Fruit fly (Drosophila melanogaster): ENCODE data around the gene CG3156.

The CG3156 gene

dm6 chrX:499589-500041, 11.9 kb downstream of the CG3156 start (continued):
- TF ChIP-seq rib (GFP tag; IDR thresholded peaks at IDR 0.05), result peak; percentile 77; the same call in 1 of the 2 replicates
- no peak for TF ChIP-seq crol (GFP tag; IDR thresholded peaks at IDR 0.05)
- no peak for TF ChIP-seq HLHmδ (GFP tag; optimal IDR thresholded peaks at IDR 0.05)
- peak; percentile 68 for TF ChIP-seq CG14441 (GFP tag; IDR thresholded peaks at IDR 0.05)
- TF ChIP-seq Dad (GFP tag; optimal IDR thresholded peaks at IDR 0.05), result peak; percentile 66
- TF ChIP-seq zfh1 (GFP tag; IDR thresholded peaks at IDR 0.05), result peak; percentile 53; the same call in 2 of the 3 replicates
- TF ChIP-seq Ptx1 (GFP tag; IDR thresholded peaks at IDR 0.05), result peak; percentile 72
- peak; percentile 74; the same call in 1 of the 2 replicates for TF ChIP-seq Drgx (GFP tag; IDR thresholded peaks at IDR 0.05)
- TF ChIP-seq Camta (GFP tag; optimal IDR thresholded peaks at IDR 0.05), result peak; percentile 68
- TF ChIP-seq CG15269 (tag; optimal IDR thresholded peaks at IDR 0.05), result peak; percentile 86
- peak; percentile 70 for TF ChIP-seq Mes4 (GFP tag; optimal IDR thresholded peaks at IDR 0.05)
- no peak for TF ChIP-seq h (optimal IDR thresholded peaks at IDR 0.05)
- TF ChIP-seq cwo (GFP tag; optimal IDR thresholded peaks at IDR 0.05), result peak; percentile 88
- peak; percentile 65 for TF ChIP-seq dm (GFP tag; optimal IDR thresholded peaks at IDR 0.05)
- TF ChIP-seq pzg (GFP tag; optimal IDR thresholded peaks at IDR 0.05), result peak; percentile 2
- peak; percentile 71 for TF ChIP-seq CG1603 (tag; optimal IDR thresholded peaks at IDR 0.05)
- peak; percentile 64 for TF ChIP-seq CG33213 (GFP tag; optimal IDR thresholded peaks at IDR 0.05)
- TF ChIP-seq CG10979 (tag; optimal IDR thresholded peaks at IDR 0.05), result peak; percentile 66
- peak; percentile 86 for TF ChIP-seq B-H2 (GFP tag; optimal IDR thresholded peaks at IDR 0.05)
- peak; percentile 87 for TF ChIP-seq CoRest (tag; optimal IDR thresholded peaks at IDR 0.05)
- TF ChIP-seq aop (GFP tag; IDR thresholded peaks at IDR 0.05), result no peak
- TF ChIP-seq Asciz (GFP tag; optimal IDR thresholded peaks at IDR 0.05), result peak; percentile 73
- TF ChIP-seq CG2199 (GFP tag; IDR thresholded peaks at IDR 0.05), result no peak
- TF ChIP-seq CG5180 (GFP tag; optimal IDR thresholded peaks at IDR 0.05), result peak; percentile 35
- TF ChIP-seq z (GFP tag; IDR thresholded peaks at IDR 0.05), result no peak
- peak; percentile 76 for TF ChIP-seq luna (GFP tag; optimal IDR thresholded peaks at IDR 0.05)
- peak; percentile 92 for TF ChIP-seq Meics (GFP tag; optimal IDR thresholded peaks at IDR 0.05)
- TF ChIP-seq CG7786 (GFP tag; optimal IDR thresholded peaks at IDR 0.05), result peak; percentile 85
- TF ChIP-seq CG6813 (GFP tag; optimal IDR thresholded peaks at IDR 0.05), result peak; percentile 84
- TF ChIP-seq H15 (GFP tag; IDR thresholded peaks at IDR 0.05), result peak; percentile 63; the same call in 1 of the 3 replicates
- TF ChIP-seq phol (tag; optimal IDR thresholded peaks at IDR 0.05), result peak; percentile 71
- peak; percentile 67 for TF ChIP-seq Antp (GFP tag; optimal IDR thresholded peaks at IDR 0.05)
- peak; percentile 68 for TF ChIP-seq ERR (GFP tag; optimal IDR thresholded peaks at IDR 0.05)
- peak; percentile 86 for TF ChIP-seq CG10209 (GFP tag; optimal IDR thresholded peaks at IDR 0.05)
- peak in 1 of 3 experiments; percentile 54 for TF ChIP-seq lola (GFP tag; optimal IDR thresholded peaks at IDR 0.05)
- TF ChIP-seq slou (GFP tag; optimal IDR thresholded peaks at IDR 0.05), result peak; percentile 33
- TF ChIP-seq CHES-1-like (GFP tag; optimal IDR thresholded peaks at IDR 0.05), result peak; percentile 81
- peak; percentile 88 for TF ChIP-seq CG10147 (GFP tag; optimal IDR thresholded peaks at IDR 0.05)
- peak; percentile 80 for TF ChIP-seq CG9817 (tag; optimal IDR thresholded peaks at IDR 0.05)
- TF ChIP-seq tna (GFP tag; IDR thresholded peaks at IDR 0.05; ENCODE audit: partially characterized antibody), result no peak
- TF ChIP-seq CG10543 (GFP tag; optimal IDR thresholded peaks at IDR 0.05), result peak; percentile 96
- peak; percentile 85 for TF ChIP-seq Fer3 (tag; optimal IDR thresholded peaks at IDR 0.05)
- TF ChIP-seq Hr3 (GFP tag; optimal IDR thresholded peaks at IDR 0.05), result peak; percentile 53
- TF ChIP-seq CG9932 (GFP tag; IDR thresholded peaks at IDR 0.05), result peak; percentile 67
- TF ChIP-seq CG3407 (GFP tag; optimal IDR thresholded peaks at IDR 0.05), result peak; percentile 71
- TF ChIP-seq CG30403 (GFP tag; optimal IDR thresholded peaks at IDR 0.05), result peak; percentile 81
- TF ChIP-seq emc (GFP tag; optimal IDR thresholded peaks at IDR 0.05), result peak; percentile 18
- peak; percentile 52; the same call in 1 of the 2 replicates for TF ChIP-seq CG4404 (GFP tag; IDR thresholded peaks at IDR 0.05)
- TF ChIP-seq dpn (GFP tag; optimal IDR thresholded peaks at IDR 0.05), result peak; percentile 77
- TF ChIP-seq CG17328 (GFP tag; IDR thresholded peaks at IDR 0.05), result peak; percentile 54; the same call in 1 of the 2 replicates

Data from whole organism, embryonic.